Worm (Caenorhabditis elegans) whole organism, young adult: ENCODE data around the gene pars-1.

Experiments
- F10E7.11 ChIP-seq: sonication (generic microtip); optimal IDR thresholded peaks from 2 replicates; lab custom pipeline; 2017; ENCODE audit warnings: mild to moderate bottlenecking, missing genetic modification characterization, moderate library complexity, missing compliant biosample characterization
- Y79H2A.3 ChIP-seq: fragments of 200-800 bp; sonication (Bioruptor generic); conservative IDR thresholded peaks from 2 replicates; pipeline ENCODE4 v1.3.6; 2022; ENCODE audit warnings: missing genetic modification reagents, missing genetic modification characterization, missing compliant biosample characterization
- ama-1 ChIP-seq, 3 experiments: fragments of 150-350 bp in 1 of 3; sonication (generic microtip) in 2 of 3; optimal IDR thresholded peaks; 2 replicates each; lab custom pipeline; 2014 to 2018; ENCODE audit warnings: missing biosample characterization in 2 of 3, missing genetic modification characterization in 2 of 3, missing genetic modification reagents in 2 of 3
- efl-1 ChIP-seq: fragments of 150-350 bp; optimal IDR thresholded peaks from 2 replicates; lab custom pipeline; 2014; ENCODE audit warnings: missing biosample characterization, missing genetic modification reagents, missing genetic modification characterization
- pha-4 ChIP-seq: fragments of 150-350 bp; sonication (generic microtip); optimal IDR thresholded peaks from 2 replicates; lab custom pipeline; 2014; ENCODE audit warnings: missing biosample characterization, missing genetic modification reagents, missing genetic modification characterization
- repo-1 ChIP-seq: sonication (generic microtip); optimal IDR thresholded peaks from 2 replicates; lab custom pipeline; 2017; ENCODE audit warnings: mild to moderate bottlenecking, missing genetic modification characterization, missing compliant biosample characterization

- no peak for TF ChIP-seq ama-1 (optimal IDR thresholded peaks at IDR 0.05; lab: Kevin White, UChicago)
- no peak for TF ChIP-seq ama-1 (GFP tag; optimal IDR thresholded peaks at IDR 0.05; lab: Kevin White, UChicago)
- no peak for TF ChIP-seq efl-1 (GFP tag; lab: Kevin White, UChicago)
- TF ChIP-seq Y79H2A.3 (GFP tag; lab: Robert Waterston, UW), result no peak
- no peak for TF ChIP-seq pha-4 (tag; lab: Kevin White, UChicago)
- no peak for TF ChIP-seq F10E7.11 (tag; lab: Kevin White, UChicago)
- no peak for TF ChIP-seq repo-1
Observed at ce11 chrIII:7199467-7199866, 39.4 kb upstream of the pars-1 start.
